Worm (Caenorhabditis elegans) whole organism, L1 larva: ENCODE results near the gene uncp-18.

Source experiments
- C04F5.9 ChIP-seq: sonication (generic microtip); optimal IDR thresholded peaks from 2 replicates; lab custom pipeline; 2016; ENCODE audit warnings: missing genetic modification characterization, missing compliant biosample characterization
- aly-2 ChIP-seq: fragments of 150-350 bp; optimal IDR thresholded peaks from 2 replicates; lab custom pipeline; 2014; ENCODE audit warnings: missing biosample characterization, missing genetic modification characterization
- ces-1 ChIP-seq: fragments of 150-350 bp; optimal IDR thresholded peaks from 2 replicates; lab custom pipeline; 2014; ENCODE audit warnings: missing biosample characterization, missing genetic modification reagents, missing genetic modification characterization
- lin-39 ChIP-seq: fragments of 150-350 bp; optimal IDR thresholded peaks from 2 replicates; lab custom pipeline; 2014; ENCODE audit warnings: missing biosample characterization, missing genetic modification reagents, missing genetic modification characterization
- mab-9 ChIP-seq: fragments of 200-800 bp; sonication (Bioruptor generic); IDR thresholded peaks from 2 replicates; pipeline ENCODE4 v1.3.6; 2022; ENCODE audit warnings: missing genetic modification reagents, missing genetic modification characterization, missing compliant biosample characterization
- nhr-237 ChIP-seq: fragments of 150-350 bp; optimal IDR thresholded peaks from 2 replicates; lab custom pipeline; 2014; ENCODE audit warnings: missing biosample characterization, missing genetic modification characterization
- unc-62 ChIP-seq: fragments of 150-350 bp; optimal IDR thresholded peaks from 2 replicates; lab custom pipeline; 2014; ENCODE audit warnings: missing biosample characterization, missing genetic modification reagents, missing genetic modification characterization
- zag-1 ChIP-seq: fragments of 150-350 bp; optimal IDR thresholded peaks from 2 replicates; lab custom pipeline; 2014; ENCODE audit warnings: missing biosample characterization, missing genetic modification characterization

ce11 chrIV:364983-365382 is 25.4 kb upstream of the uncp-18 start:
- TF ChIP-seq aly-2 (no peak), C04F5.9 (tag; lab: Kevin White, UChicago) (no peak), lin-39 (tag; lab: Kevin White, UChicago) (no peak), ces-1 (no peak), zag-1 (no peak), mab-9 (GFP tag; lab: Robert Waterston, UW) (no peak), unc-62 (no peak), nhr-237 (tag; lab: Kevin White, UChicago) (no peak)
